Fruit fly (Drosophila melanogaster) whole organism, embryonic: ENCODE measurements around the gene Tdg.
A peak's percentile ranks its signal among the peaks of the same experiment; 100 is the strongest.

Experiments
- Adf1 ChIP-seq: fragments of 200-800 bp; sonication (Bioruptor generic); IDR thresholded peaks from 2 replicates; pipeline ENCODE4 v1.3.6; 2022; ENCODE audit warnings: missing biosample characterization, missing genetic modification characterization
- Bgb ChIP-seq: fragments of 200-800 bp; sonication (Bioruptor generic); IDR thresholded peaks from 2 replicates; pipeline ENCODE4 v1.3.6; 2022; ENCODE audit warnings: missing biosample characterization, missing genetic modification characterization; ENCODE audit not compliant: partially characterized antibody
- BtbVII ChIP-seq: fragments of 200-800 bp; sonication (Bioruptor generic); optimal IDR thresholded peaks from 3 replicates; lab custom pipeline; 2017; ENCODE audit warnings: missing biosample characterization, mild to moderate bottlenecking, missing genetic modification characterization
- CG10321 ChIP-seq: fragments of 200-800 bp; sonication (Bioruptor generic); IDR thresholded peaks from 2 replicates; pipeline ENCODE4 v1.3.6; 2022; ENCODE audit warnings: missing biosample characterization, missing genetic modification characterization
- CG13287 ChIP-seq: fragments of 200-800 bp; sonication (Bioruptor generic); IDR thresholded peaks from 2 replicates; pipeline ENCODE4 v1.3.6; 2022; ENCODE audit warnings: missing biosample characterization, missing genetic modification characterization; ENCODE audit not compliant: partially characterized antibody
- CG14014 ChIP-seq: fragments of 200-800 bp; sonication (Bioruptor generic); IDR thresholded peaks from 2 replicates; pipeline ENCODE4 v1.3.6; 2022; ENCODE audit warnings: missing biosample characterization, missing genetic modification characterization
- CG14050 ChIP-seq: fragments of 200-800 bp; sonication (Bioruptor generic); IDR thresholded peaks from 3 replicates; pipeline ENCODE4 v1.3.6; 2022; ENCODE audit warnings: missing biosample characterization, missing genetic modification characterization
- CG14667 ChIP-seq: fragments of 200-800 bp; sonication (Bioruptor generic); IDR thresholded peaks from 2 replicates; pipeline ENCODE4 v1.3.6; 2022; ENCODE audit warnings: missing biosample characterization, missing genetic modification characterization
- CG15479 ChIP-seq: fragments of 200-800 bp; sonication (Bioruptor generic); optimal IDR thresholded peaks from 3 replicates; lab custom pipeline; 2019; ENCODE audit warnings: missing biosample characterization, mild to moderate bottlenecking, missing genetic modification characterization, moderate library complexity
- CG17385 ChIP-seq: fragments of 200-800 bp; sonication (Bioruptor generic); optimal IDR thresholded peaks from 3 replicates; lab custom pipeline; 2018; ENCODE audit warnings: missing biosample characterization, mild to moderate bottlenecking, missing genetic modification characterization
- CG18599 ChIP-seq: fragments of 200-800 bp; sonication (Bioruptor generic); optimal IDR thresholded peaks from 3 replicates; lab custom pipeline; 2017; ENCODE audit warnings: missing biosample characterization, missing genetic modification characterization, mild to moderate bottlenecking, moderate library complexity, missing genetic modification reagents
- CG2116 ChIP-seq: fragments of 200-800 bp; sonication (Bioruptor generic); optimal IDR thresholded peaks from 3 replicates; lab custom pipeline; 2018; ENCODE audit warnings: missing biosample characterization, mild to moderate bottlenecking, missing genetic modification characterization
- CG32767 ChIP-seq: fragments of 200-800 bp; sonication (Bioruptor generic); IDR thresholded peaks from 2 replicates; pipeline ENCODE4 v1.3.6; 2022; ENCODE audit warnings: missing biosample characterization, missing genetic modification characterization
- CG34224 ChIP-seq: fragments of 200-800 bp; sonication (Bioruptor generic); IDR thresholded peaks from 3 replicates; pipeline ENCODE4 v1.3.6; 2022; ENCODE audit warnings: missing biosample characterization, missing genetic modification characterization; ENCODE audit not compliant: partially characterized antibody
- CG4617 ChIP-seq: fragments of 200-800 bp; sonication (Bioruptor generic); optimal IDR thresholded peaks from 3 replicates; lab custom pipeline; 2016; ENCODE audit warnings: missing biosample characterization, missing genetic modification characterization, borderline replicate concordance
- CG6175 ChIP-seq: fragments of 200-800 bp; sonication (Bioruptor generic); IDR thresholded peaks from 3 replicates; pipeline ENCODE4 v1.3.6; 2022; ENCODE audit warnings: missing biosample characterization, missing genetic modification characterization
- CG6689 ChIP-seq: fragments of 200-800 bp; sonication (Bioruptor generic); IDR thresholded peaks from 2 replicates; pipeline ENCODE4 v1.3.6; 2022; ENCODE audit warnings: missing biosample characterization, missing genetic modification characterization
- CG7745 ChIP-seq: fragments of 200-800 bp; sonication (Bioruptor generic); optimal IDR thresholded peaks from 2 replicates; lab custom pipeline; 2018; ENCODE audit warnings: missing biosample characterization, mild to moderate bottlenecking, missing genetic modification characterization, moderate library complexity
- CG7987 ChIP-seq: fragments of 200-800 bp; sonication (Bioruptor generic); optimal IDR thresholded peaks from 2 replicates; lab custom pipeline; 2018; ENCODE audit warnings: missing biosample characterization, mild to moderate bottlenecking, missing genetic modification characterization, moderate library complexity
- D19A ChIP-seq: fragments of 200-800 bp; optimal IDR thresholded peaks from 3 replicates; lab custom pipeline; 2019; ENCODE audit warnings: missing biosample characterization, mild to moderate bottlenecking, missing genetic modification characterization, moderate library complexity
- Deaf1 ChIP-seq: fragments of 200-800 bp; optimal IDR thresholded peaks from 3 replicates; lab custom pipeline; 2019; ENCODE audit warnings: missing biosample characterization, mild to moderate bottlenecking, missing genetic modification characterization, moderate library complexity
- Dp ChIP-seq: fragments of 200-800 bp; sonication (Bioruptor generic); optimal IDR thresholded peaks from 2 replicates; lab custom pipeline; 2018; ENCODE audit warnings: missing biosample characterization, mild to moderate bottlenecking, missing genetic modification characterization, moderate library complexity
- Fer1 ChIP-seq: fragments of 200-800 bp; sonication (Bioruptor generic); optimal IDR thresholded peaks from 2 replicates; lab custom pipeline; 2017; ENCODE audit warnings: missing biosample characterization, mild to moderate bottlenecking, missing genetic modification characterization
- Hsf ChIP-seq: fragments of 200-800 bp; sonication (Bioruptor generic); optimal IDR thresholded peaks from 3 replicates; lab custom pipeline; 2016; ENCODE audit warnings: missing biosample characterization, missing genetic modification characterization
- MBD-R2 ChIP-seq: fragments of 200-800 bp; sonication (Bioruptor generic); IDR thresholded peaks from 2 replicates; pipeline ENCODE4 v1.3.6; 2022; ENCODE audit warnings: missing biosample characterization, missing genetic modification characterization
- Nf-YC ChIP-seq: fragments of 200-800 bp; optimal IDR thresholded peaks from 3 replicates; lab custom pipeline; 2019; ENCODE audit warnings: missing biosample characterization, mild to moderate bottlenecking, missing genetic modification characterization, moderate library complexity
- Pdp1 ChIP-seq, 2 experiments: fragments of 200-800 bp; sonication (Bioruptor generic); optimal IDR thresholded peaks; 3 replicates each; lab custom pipeline; 2016; ENCODE audit warnings: missing biosample characterization in 2 of 2, missing genetic modification characterization in 2 of 2, mild to moderate bottlenecking in 1 of 2, moderate library complexity in 1 of 2
- Ptx1 ChIP-seq: fragments of 200-800 bp; sonication (Bioruptor generic); IDR thresholded peaks from 2 replicates; pipeline ENCODE4 v1.3.6; 2022; ENCODE audit warnings: missing biosample characterization, missing genetic modification characterization
- Six4 ChIP-seq: fragments of 200-800 bp; sonication (Bioruptor generic); optimal IDR thresholded peaks from 2 replicates; lab custom pipeline; 2016; ENCODE audit warnings: missing biosample characterization, missing genetic modification characterization
- Sry-δ ChIP-seq: fragments of 200-800 bp; sonication (Bioruptor generic); optimal IDR thresholded peaks from 2 replicates; lab custom pipeline; 2016; ENCODE audit warnings: missing biosample characterization, missing genetic modification characterization
- YL-1 ChIP-seq: fragments of 200-800 bp; sonication (Bioruptor generic); optimal IDR thresholded peaks from 3 replicates; lab custom pipeline; 2017; ENCODE audit warnings: missing biosample characterization, mild to moderate bottlenecking, missing genetic modification characterization
- abd-A ChIP-seq: fragments of 200-800 bp; sonication (Bioruptor generic); optimal IDR thresholded peaks from 3 replicates; lab custom pipeline; 2019; ENCODE audit warnings: missing biosample characterization, mild to moderate bottlenecking, missing genetic modification characterization, moderate library complexity
- ase ChIP-seq: fragments of 200-800 bp; sonication (Bioruptor generic); IDR thresholded peaks from 3 replicates; pipeline ENCODE4 v1.3.6; 2022; ENCODE audit warnings: missing biosample characterization, missing genetic modification characterization
- az2 ChIP-seq: fragments of 200-800 bp; sonication (Bioruptor generic); optimal IDR thresholded peaks from 3 replicates; lab custom pipeline; 2016; ENCODE audit warnings: missing biosample characterization, missing genetic modification characterization
- crol ChIP-seq: fragments of 200-800 bp; sonication (Bioruptor generic); IDR thresholded peaks from 2 replicates; pipeline ENCODE4 v1.3.6; 2022; ENCODE audit warnings: missing biosample characterization, missing genetic modification characterization
- da ChIP-seq: fragments of 200-800 bp; sonication (Bioruptor generic); optimal IDR thresholded peaks from 2 replicates; lab custom pipeline; 2016; ENCODE audit warnings: missing biosample characterization, missing genetic modification characterization
- dpn ChIP-seq, 2 experiments: fragments of 200-800 bp; sonication (Bioruptor generic); optimal IDR thresholded peaks; 3 replicates each; lab custom pipeline; 2016; ENCODE audit warnings: missing biosample characterization in 2 of 2, missing genetic modification characterization in 2 of 2
- esg ChIP-seq: fragments of 200-800 bp; sonication (Bioruptor generic); conservative IDR thresholded peaks from 2 replicates; pipeline ENCODE4 v1.3.6; 2022; ENCODE audit warnings: missing biosample characterization, missing genetic modification characterization
- gfzf ChIP-seq: fragments of 200-800 bp; sonication (Bioruptor generic); optimal IDR thresholded peaks from 2 replicates; lab custom pipeline; 2016; ENCODE audit warnings: missing biosample characterization, mild to moderate bottlenecking, missing genetic modification characterization, moderate library complexity
- grau ChIP-seq: fragments of 200-800 bp; optimal IDR thresholded peaks from 3 replicates; lab custom pipeline; 2019; ENCODE audit warnings: missing biosample characterization, mild to moderate bottlenecking, missing genetic modification characterization, moderate library complexity
- hbn ChIP-seq: fragments of 200-800 bp; sonication (Bioruptor generic); IDR thresholded peaks from 2 replicates; pipeline ENCODE4 v1.3.6; 2022; ENCODE audit warnings: missing biosample characterization, missing genetic modification characterization; ENCODE audit not compliant: partially characterized antibody
- kni ChIP-seq: fragments of 200-800 bp; sonication (Bioruptor generic); optimal IDR thresholded peaks from 3 replicates; lab custom pipeline; 2017; ENCODE audit warnings: mild to moderate bottlenecking, missing biosample characterization, missing genetic modification reagents, missing genetic modification characterization
- mam ChIP-seq: fragments of 200-800 bp; sonication (Bioruptor generic); optimal IDR thresholded peaks from 3 replicates; lab custom pipeline; 2016; ENCODE audit warnings: missing biosample characterization, missing genetic modification characterization
- nerfin-1 ChIP-seq: fragments of 200-800 bp; sonication (Bioruptor generic); optimal IDR thresholded peaks from 3 replicates; lab custom pipeline; 2019; ENCODE audit warnings: missing biosample characterization, mild to moderate bottlenecking, missing genetic modification characterization, moderate library complexity
- row ChIP-seq: fragments of 200-800 bp; sonication (Bioruptor generic); IDR thresholded peaks from 3 replicates; pipeline ENCODE4 v1.3.6; 2022; ENCODE audit warnings: missing biosample characterization, missing genetic modification characterization
- sd ChIP-seq: fragments of 200-800 bp; sonication (Bioruptor generic); optimal IDR thresholded peaks from 3 replicates; lab custom pipeline; 2018; ENCODE audit warnings: missing biosample characterization, mild to moderate bottlenecking, missing genetic modification characterization, moderate library complexity
- sr ChIP-seq: fragments of 200-800 bp; sonication (Bioruptor generic); IDR thresholded peaks from 3 replicates; pipeline ENCODE4 v1.3.6; 2022; ENCODE audit warnings: missing biosample characterization, missing genetic modification characterization
- wor ChIP-seq: fragments of 200-800 bp; sonication (Bioruptor generic); IDR thresholded peaks from 2 replicates; pipeline ENCODE4 v1.3.6; 2022; ENCODE audit warnings: missing biosample characterization, missing genetic modification characterization

The Tdg gene

dm6 chr4:507252-508202 is 50.1 kb downstream of the Tdg start (continued):
- no peak for TF ChIP-seq YL-1 (GFP tag; lab: Kevin White, UChicago)
- no peak for TF ChIP-seq MBD-R2
- 0 out of 2 replicates have a peak, but pooled peaks have one; percentile 29 for TF ChIP-seq CG13287
- TF ChIP-seq CG15479 (GFP tag; lab: Kevin White, UChicago), result peak; percentile 66
- TF ChIP-seq Hsf, result no peak
- TF ChIP-seq Sry-δ (GFP tag; lab: Kevin White, UChicago), result no peak
- no peak for TF ChIP-seq da
- peak; percentile 94 for TF ChIP-seq Deaf1 (tag; lab: Kevin White, UChicago)
- no peak for TF ChIP-seq row (GFP tag; lab: Robert Waterston, UW)
- no peak for TF ChIP-seq Dp (GFP tag; lab: Kevin White, UChicago)
- no peak for TF ChIP-seq esg
- peak; percentile 94 for TF ChIP-seq Nf-YC (tag; lab: Kevin White, UChicago)
- no peak for TF ChIP-seq wor (GFP tag; lab: Robert Waterston, UW)
- no peak for TF ChIP-seq ase (GFP tag; lab: Robert Waterston, UW)
- peak; percentile 50 for TF ChIP-seq CG18599 (GFP tag; lab: Kevin White, UChicago)
- TF ChIP-seq kni (GFP tag; lab: Kevin White, UChicago), result peak; percentile 78
- TF ChIP-seq Pdp1 (GFP tag; optimal IDR thresholded peaks at IDR 0.05; lab: Kevin White, UChicago), result no peak
- TF ChIP-seq abd-A (tag; lab: Kevin White, UChicago), result peak; percentile 92
- 0 out of 3 replicates have a peak, but pooled peaks have one; percentile 23 for TF ChIP-seq CG6175 (GFP tag; lab: Robert Waterston, UW)
- no peak for TF ChIP-seq mam (GFP tag; lab: Kevin White, UChicago)
- TF ChIP-seq CG14050 (GFP tag; lab: Robert Waterston, UW), result no peak
- no peak for TF ChIP-seq Six4 (GFP tag; lab: Kevin White, UChicago)
- no peak for TF ChIP-seq CG4617 (GFP tag; lab: Kevin White, UChicago)
- no peak for TF ChIP-seq Ptx1 (GFP tag; lab: Robert Waterston, UW)
- peak; percentile 71 for TF ChIP-seq CG10321
- TF ChIP-seq CG34224 (GFP tag; lab: Robert Waterston, UW), result peak; percentile 28; the same call in 2 of the 3 replicates
- TF ChIP-seq dpn (GFP tag; optimal IDR thresholded peaks at IDR 0.05; lab: Kevin White, UChicago), result no peak
- TF ChIP-seq nerfin-1 (tag; lab: Kevin White, UChicago), result peak; percentile 7
- no peak for TF ChIP-seq BtbVII (GFP tag; lab: Kevin White, UChicago)
- TF ChIP-seq CG6689 (GFP tag; lab: Robert Waterston, UW), result peak; percentile 91
- no peak for TF ChIP-seq gfzf (GFP tag; lab: Kevin White, UChicago)
- TF ChIP-seq Fer1 (GFP tag; lab: Kevin White, UChicago), result peak; percentile 7
- no peak for TF ChIP-seq az2
- peak; percentile 41; the same call in 1 of the 2 replicates for TF ChIP-seq Bgb (GFP tag; lab: Robert Waterston, UW)
- TF ChIP-seq CG14667 (GFP tag; lab: Robert Waterston, UW), result no peak
- no peak for TF ChIP-seq D19A (tag; lab: Kevin White, UChicago)
- TF ChIP-seq CG7987 (GFP tag; lab: Kevin White, UChicago), result no peak
- no peak for TF ChIP-seq grau (tag; lab: Kevin White, UChicago)
- TF ChIP-seq CG14014 (GFP tag; lab: Robert Waterston, UW), result no peak
- peak; percentile 11 for TF ChIP-seq sd (tag; lab: Kevin White, UChicago)
- TF ChIP-seq CG7745 (tag; lab: Kevin White, UChicago), result peak; percentile 99
- no peak for TF ChIP-seq CG2116 (GFP tag; lab: Kevin White, UChicago)
- peak; percentile 19 for TF ChIP-seq CG17385 (GFP tag; lab: Kevin White, UChicago)
- no peak for TF ChIP-seq CG32767 (GFP tag; lab: Robert Waterston, UW)
- TF ChIP-seq Adf1, result peak; percentile 48; the same call in 1 of the 2 replicates
- TF ChIP-seq hbn, result no peak
- TF ChIP-seq sr (GFP tag; lab: Robert Waterston, UW), result no peak
- TF ChIP-seq crol (GFP tag; lab: Robert Waterston, UW), result peak; percentile 98
